Fruit fly (Drosophila melanogaster) whole organism, adult: Measurements from ENCODE around the gene PIG-K.

ENCODE experiments used
- CG11617 ChIP-seq: fragments of 200-800 bp; sonication (Bioruptor generic); optimal IDR thresholded peaks from 2 replicates; lab custom pipeline; 2017; ENCODE audit warnings: mild to moderate bottlenecking, missing biosample characterization, missing genetic modification reagents, missing genetic modification characterization
- CG12768 ChIP-seq: fragments of 200-800 bp; sonication (Bioruptor generic); optimal IDR thresholded peaks from 2 replicates; lab custom pipeline; 2017; ENCODE audit warnings: missing biosample characterization, missing genetic modification characterization, mild to moderate bottlenecking, moderate library complexity, missing genetic modification reagents
- CG14711 ChIP-seq: fragments of 200-800 bp; sonication (Bioruptor generic); optimal IDR thresholded peaks from 2 replicates; lab custom pipeline; 2018; ENCODE audit warnings: missing biosample characterization, mild to moderate bottlenecking, missing genetic modification characterization, moderate library complexity
- CG1620 ChIP-seq: fragments of 200-800 bp; sonication (Bioruptor generic); optimal IDR thresholded peaks from 2 replicates; lab custom pipeline; 2016; ENCODE audit warnings: missing biosample characterization, missing genetic modification characterization
- CG33017 ChIP-seq: fragments of 200-800 bp; sonication (Bioruptor generic); optimal IDR thresholded peaks from 2 replicates; lab custom pipeline; 2018; ENCODE audit warnings: missing biosample characterization, mild to moderate bottlenecking, missing genetic modification characterization, moderate library complexity
- CG5204 ChIP-seq: fragments of 200-800 bp; sonication (Bioruptor generic); optimal IDR thresholded peaks from 2 replicates; lab custom pipeline; 2016; ENCODE audit warnings: missing biosample characterization, missing genetic modification characterization
- CG7045 ChIP-seq: fragments of 200-800 bp; sonication (Bioruptor generic); optimal IDR thresholded peaks from 2 replicates; lab custom pipeline; 2017; ENCODE audit warnings: missing biosample characterization, mild to moderate bottlenecking, missing genetic modification characterization
- CG7101 ChIP-seq: fragments of 200-800 bp; sonication (Bioruptor generic); optimal IDR thresholded peaks from 2 replicates; lab custom pipeline; 2018; ENCODE audit warnings: missing biosample characterization, mild to moderate bottlenecking, missing genetic modification characterization, moderate library complexity
- Clk ChIP-seq: fragments of 200-800 bp; sonication (Bioruptor generic); optimal IDR thresholded peaks from 2 replicates; lab custom pipeline; 2017; ENCODE audit warnings: missing biosample characterization, missing genetic modification characterization
- Crg-1 ChIP-seq: fragments of 200-800 bp; sonication (Bioruptor generic); optimal IDR thresholded peaks from 2 replicates; lab custom pipeline; 2016; ENCODE audit warnings: missing biosample characterization, missing genetic modification characterization
- Hr96 ChIP-seq: fragments of 200-800 bp; sonication (Bioruptor generic); optimal IDR thresholded peaks from 2 replicates; lab custom pipeline; 2016; ENCODE audit warnings: missing biosample characterization, missing genetic modification characterization
- Mnt ChIP-seq: fragments of 200-800 bp; sonication (Bioruptor generic); optimal IDR thresholded peaks from 2 replicates; lab custom pipeline; 2016; ENCODE audit warnings: missing biosample characterization, mild to moderate bottlenecking, missing genetic modification characterization
- bab1 ChIP-seq: fragments of 200-800 bp; sonication (Bioruptor generic); optimal IDR thresholded peaks from 3 replicates; lab custom pipeline; 2019; ENCODE audit warnings: missing biosample characterization, mild to moderate bottlenecking, missing genetic modification characterization, moderate library complexity
- cic ChIP-seq: fragments of 200-800 bp; sonication (Bioruptor generic); optimal IDR thresholded peaks from 2 replicates; lab custom pipeline; 2017; ENCODE audit warnings: missing biosample characterization, mild to moderate bottlenecking, missing genetic modification characterization, moderate library complexity
- cnc ChIP-seq, 2 experiments: fragments of >200 bp; optimal IDR thresholded peaks; 2 replicates each; lab custom pipeline; 2017
- kay ChIP-seq: fragments of 200-800 bp; sonication (Bioruptor generic); peaks from one replicate; lab custom pipeline; 2016; ENCODE audit warnings: missing biosample characterization, missing genetic modification characterization, borderline replicate concordance
- ovo ChIP-seq: fragments of 200-800 bp; sonication (Bioruptor generic); optimal IDR thresholded peaks from 2 replicates; lab custom pipeline; 2016; ENCODE audit warnings: missing biosample characterization, missing genetic modification characterization
- pad ChIP-seq: fragments of 200-800 bp; sonication (Bioruptor generic); optimal IDR thresholded peaks from 3 replicates; lab custom pipeline; 2017; ENCODE audit warnings: missing biosample characterization, missing genetic modification characterization, mild to moderate bottlenecking, moderate library complexity, missing genetic modification reagents
- tj ChIP-seq: fragments of 200-800 bp; sonication (Bioruptor generic); optimal IDR thresholded peaks from 3 replicates; lab custom pipeline; 2017; ENCODE audit warnings: missing biosample characterization, mild to moderate bottlenecking, missing genetic modification characterization, moderate library complexity
- toe ChIP-seq: fragments of 200-800 bp; sonication (Bioruptor generic); optimal IDR thresholded peaks from 2 replicates; lab custom pipeline; 2016; ENCODE audit warnings: missing biosample characterization, missing genetic modification characterization

PIG-K gene

DNA sequence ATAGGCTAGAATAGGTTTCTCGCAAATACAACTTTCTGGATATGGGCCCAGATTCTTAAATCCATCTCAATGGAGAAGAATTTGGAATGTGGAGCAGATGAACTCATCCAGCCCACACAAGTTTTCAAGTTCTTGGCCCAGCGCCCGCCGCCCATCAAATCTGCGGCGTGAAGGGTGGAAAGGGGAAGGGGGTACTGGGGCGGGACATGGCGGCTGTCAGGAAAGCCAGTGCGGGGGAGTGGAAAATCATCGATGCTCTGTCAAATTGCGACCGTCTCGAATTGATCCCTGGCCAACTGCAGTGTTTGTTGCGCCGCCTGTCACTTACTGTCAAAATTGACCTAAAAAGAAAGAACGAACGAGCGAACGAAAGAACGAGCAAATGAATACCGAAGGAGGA lies 23.6 kb downstream of the PIG-K start:
- TF ChIP-seq CG5204 (GFP tag; lab: Kevin White, UChicago) (no peak), Hr96 (no peak), toe (GFP tag; lab: Kevin White, UChicago) (no peak), Crg-1 (GFP tag; lab: Kevin White, UChicago) (no peak), CG7101 (no peak), Clk (GFP tag; lab: Kevin White, UChicago) (no peak), CG14711 (tag; lab: Kevin White, UChicago) (no peak), CG33017 (no peak), kay (GFP tag; lab: Kevin White, UChicago) (no peak), Mnt (GFP tag; lab: Kevin White, UChicago) (no peak), bab1 (GFP tag; lab: Kevin White, UChicago) (no peak), pad (GFP tag; lab: Kevin White, UChicago) (no peak), CG1620 (no peak), CG11617 (GFP tag; lab: Kevin White, UChicago) (no peak), cic (GFP tag; lab: Kevin White, UChicago) (no peak), ovo (GFP tag; lab: Kevin White, UChicago) (no peak), tj (GFP tag; lab: Kevin White, UChicago) (no peak), cnc (optimal IDR thresholded peaks at IDR 0.05; lab: Kevin White, UChicago) (no peak)

DNA sequence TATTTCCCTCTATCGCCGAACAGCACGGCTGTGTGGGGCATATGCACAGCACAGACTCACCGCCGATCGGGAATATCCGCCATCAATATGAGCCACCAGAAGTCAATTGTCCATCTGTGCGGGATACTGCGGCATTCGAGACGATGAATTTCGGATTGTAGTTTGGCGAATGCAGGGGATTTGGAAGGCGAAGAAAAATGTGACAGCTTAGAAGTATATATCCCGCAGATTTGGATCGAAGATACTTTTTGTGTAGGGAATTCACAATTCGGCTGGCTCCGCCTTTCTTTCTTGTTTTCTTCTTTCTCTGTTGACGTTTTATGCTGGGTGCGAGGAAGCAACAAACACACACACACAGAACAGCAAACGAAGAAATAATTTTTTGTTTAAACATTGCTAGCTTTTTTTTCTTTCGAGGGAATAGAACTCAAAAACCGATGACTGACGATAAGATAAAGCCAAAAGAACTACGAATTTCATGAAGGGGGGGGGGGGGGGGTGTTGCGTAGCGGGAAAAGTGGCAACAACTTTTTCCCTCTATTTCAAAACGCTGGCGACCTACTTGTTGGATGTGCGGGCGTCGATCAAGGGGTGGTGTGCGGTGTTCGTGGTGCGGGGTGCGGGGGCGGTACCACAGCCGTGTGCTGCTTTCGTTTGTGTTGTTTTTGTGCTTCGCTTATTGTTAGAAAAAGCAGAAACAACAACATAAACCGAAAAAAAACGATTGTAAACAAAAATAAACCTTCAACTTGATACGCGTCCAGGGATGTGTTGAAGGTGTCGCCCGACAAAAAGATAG lies 24.8 kb downstream of the PIG-K start:
- TF ChIP-seq CG7101 (no peak), pad (GFP tag; lab: Kevin White, UChicago) (no peak), bab1 (GFP tag; lab: Kevin White, UChicago) (no peak), kay (GFP tag; lab: Kevin White, UChicago) (no peak), Crg-1 (GFP tag; lab: Kevin White, UChicago) (no peak), CG11617 (GFP tag; lab: Kevin White, UChicago) (no peak), toe (GFP tag; lab: Kevin White, UChicago) (no peak), ovo (GFP tag; lab: Kevin White, UChicago) (no peak), Clk (GFP tag; lab: Kevin White, UChicago) (no peak), tj (GFP tag; lab: Kevin White, UChicago) (no peak), CG12768 (GFP tag; lab: Kevin White, UChicago) (no peak), cic (GFP tag; lab: Kevin White, UChicago) (no peak), CG7045 (GFP tag; lab: Kevin White, UChicago) (no peak), Mnt (GFP tag; lab: Kevin White, UChicago) (no peak), Hr96 (no peak), CG33017 (no peak), CG14711 (tag; lab: Kevin White, UChicago) (no peak), CG5204 (GFP tag; lab: Kevin White, UChicago) (no peak), CG1620 (no peak)

DNA sequence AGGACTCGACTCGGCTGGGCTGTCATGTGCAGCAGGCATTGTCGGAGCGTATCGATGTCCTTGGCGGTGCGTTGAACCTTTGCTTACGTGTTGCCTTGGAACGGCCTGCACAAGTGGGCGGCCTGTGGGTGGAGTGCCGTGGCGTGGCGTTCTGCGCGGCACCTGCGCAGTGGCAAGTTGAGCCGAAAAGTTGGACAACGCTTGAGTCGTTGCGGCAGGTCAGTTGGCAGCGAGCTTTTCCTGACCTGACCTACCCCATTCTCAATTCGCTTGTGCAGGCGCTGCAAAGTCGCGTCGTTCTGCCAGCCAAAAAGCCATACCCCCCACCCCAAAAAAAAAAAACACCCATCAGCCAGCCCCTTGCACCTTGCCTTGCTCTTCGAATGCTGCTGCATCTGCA lies 27.4 kb downstream of the PIG-K start:
- TF ChIP-seq CG1620 = no peak
- no peak for TF ChIP-seq toe (GFP tag; lab: Kevin White, UChicago)
- TF ChIP-seq Mnt (GFP tag; lab: Kevin White, UChicago) = no peak
- TF ChIP-seq CG5204 (GFP tag; lab: Kevin White, UChicago) = no peak
- no peak for TF ChIP-seq ovo (GFP tag; lab: Kevin White, UChicago)
- TF ChIP-seq CG7045 (GFP tag; lab: Kevin White, UChicago) = no peak
- no peak for TF ChIP-seq kay (GFP tag; lab: Kevin White, UChicago)
- no peak for TF ChIP-seq cnc (optimal IDR thresholded peaks at IDR 0.05; lab: Kevin White, UChicago)
- TF ChIP-seq Clk (GFP tag; lab: Kevin White, UChicago) = no peak
- no peak for TF ChIP-seq tj (GFP tag; lab: Kevin White, UChicago)
- TF ChIP-seq CG7101 = no peak
- TF ChIP-seq pad (GFP tag; lab: Kevin White, UChicago) = no peak
- TF ChIP-seq bab1 (GFP tag; lab: Kevin White, UChicago) = no peak
- no peak for TF ChIP-seq CG33017
- no peak for TF ChIP-seq CG11617 (GFP tag; lab: Kevin White, UChicago)

- TF ChIP-seq bab1 (GFP tag; lab: Kevin White, UChicago) (no peak), Crg-1 (GFP tag; lab: Kevin White, UChicago) (no peak), CG7101 (no peak), tj (GFP tag; lab: Kevin White, UChicago) (no peak), CG14711 (tag; lab: Kevin White, UChicago) (no peak), cic (GFP tag; lab: Kevin White, UChicago) (no peak), ovo (GFP tag; lab: Kevin White, UChicago) (no peak), CG5204 (GFP tag; lab: Kevin White, UChicago) (no peak)
Measured at dm6 chrX:1979673-1980072, 29.5 kb downstream of the PIG-K start.

- no peak for TF ChIP-seq CG7101
- no peak for TF ChIP-seq Mnt (GFP tag; lab: Kevin White, UChicago)
Measured at dm6 chrX:1979031-1979430, 30.1 kb downstream of the PIG-K start.

- TF ChIP-seq cic (GFP tag; lab: Kevin White, UChicago) (peak; percentile 49), Clk (GFP tag; lab: Kevin White, UChicago) (no peak), toe (GFP tag; lab: Kevin White, UChicago) (no peak), Hr96 (peak; percentile 48), pad (GFP tag; lab: Kevin White, UChicago) (peak; percentile 9), CG14711 (tag; lab: Kevin White, UChicago) (peak; percentile 36), CG12768 (GFP tag; lab: Kevin White, UChicago) (peak; percentile 27), bab1 (GFP tag; lab: Kevin White, UChicago) (peak; percentile 9), CG11617 (GFP tag; lab: Kevin White, UChicago) (no peak), Mnt (GFP tag; lab: Kevin White, UChicago) (peak; percentile 95), CG7101 (peak; percentile 47), tj (GFP tag; lab: Kevin White, UChicago) (peak; percentile 39)
Measured at dm6 chrX:1975879-1976601, 33.1 kb downstream of the PIG-K start.
